Fruit fly (Drosophila melanogaster) whole organism, adult: ENCODE data around the gene CG5171.

Experiments
- CG7045 ChIP-seq: fragments of 200-800 bp; sonication (Bioruptor generic); optimal IDR thresholded peaks from 2 replicates; lab custom pipeline; 2017; ENCODE audit warnings: missing biosample characterization, mild to moderate bottlenecking, missing genetic modification characterization
- CG7101 ChIP-seq: fragments of 200-800 bp; sonication (Bioruptor generic); optimal IDR thresholded peaks from 2 replicates; lab custom pipeline; 2018; ENCODE audit warnings: missing biosample characterization, mild to moderate bottlenecking, missing genetic modification characterization, moderate library complexity
- Crg-1 ChIP-seq: fragments of 200-800 bp; sonication (Bioruptor generic); optimal IDR thresholded peaks from 2 replicates; lab custom pipeline; 2016; ENCODE audit warnings: missing biosample characterization, missing genetic modification characterization
- cic ChIP-seq: fragments of 200-800 bp; sonication (Bioruptor generic); optimal IDR thresholded peaks from 2 replicates; lab custom pipeline; 2017; ENCODE audit warnings: missing biosample characterization, mild to moderate bottlenecking, missing genetic modification characterization, moderate library complexity
- cnc ChIP-seq, 2 experiments: fragments of >200 bp; optimal IDR thresholded peaks; 2 replicates each; lab custom pipeline; 2017
- kay ChIP-seq: fragments of 200-800 bp; sonication (Bioruptor generic); peaks from one replicate; lab custom pipeline; 2016; ENCODE audit warnings: missing biosample characterization, missing genetic modification characterization, borderline replicate concordance
- ovo ChIP-seq: fragments of 200-800 bp; sonication (Bioruptor generic); optimal IDR thresholded peaks from 2 replicates; lab custom pipeline; 2016; ENCODE audit warnings: missing biosample characterization, missing genetic modification characterization
- pad ChIP-seq: fragments of 200-800 bp; sonication (Bioruptor generic); optimal IDR thresholded peaks from 3 replicates; lab custom pipeline; 2017; ENCODE audit warnings: missing biosample characterization, missing genetic modification characterization, mild to moderate bottlenecking, moderate library complexity, missing genetic modification reagents

dm6 chr2L:7433337-7433956 lies 32.3 kb downstream of the CG5171 start, which contains the start of gene CG5958:
- TF ChIP-seq kay (GFP tag; lab: Kevin White, UChicago) (peak; percentile 93), cnc (optimal IDR thresholded peaks at IDR 0.05; lab: Kevin White, UChicago) (no peak), ovo (GFP tag; lab: Kevin White, UChicago) (no peak), CG7045 (GFP tag; lab: Kevin White, UChicago) (no peak), CG7101 (no peak), Crg-1 (GFP tag; lab: Kevin White, UChicago) (no peak), pad (GFP tag; lab: Kevin White, UChicago) (no peak), cic (GFP tag; lab: Kevin White, UChicago) (no peak)
